Worm (Caenorhabditis elegans) whole organism, young adult: ENCODE measurements around the gene str-136.

Source experiments
- F23B12.7 ChIP-seq: sonication (generic microtip); optimal IDR thresholded peaks from 2 replicates; lab custom pipeline; 2017; ENCODE audit warnings: missing genetic modification characterization, mild to moderate bottlenecking, missing compliant biosample characterization, antibody characterized with exemption, moderate library complexity; ENCODE audit not compliant: insufficient read depth
- F39B2.1 ChIP-seq: fragments of 200-800 bp; sonication (Bioruptor generic); IDR thresholded peaks from 2 replicates; pipeline ENCODE4 v1.3.6; 2022; ENCODE audit warnings: missing genetic modification reagents, missing genetic modification characterization, missing compliant biosample characterization
- dox-1 ChIP-seq: fragments of 200-800 bp; sonication (Bioruptor generic); IDR thresholded peaks from 2 replicates; pipeline ENCODE4 v1.3.6; 2022; ENCODE audit warnings: missing genetic modification reagents, missing genetic modification characterization, missing compliant biosample characterization
- madf-10 ChIP-seq: sonication (generic microtip); optimal IDR thresholded peaks from 2 replicates; lab custom pipeline; 2016; ENCODE audit warnings: mild to moderate bottlenecking, missing genetic modification characterization, missing compliant biosample characterization
- nhr-27 ChIP-seq: fragments of 200-800 bp; sonication (Bioruptor generic); optimal IDR thresholded peaks from 2 replicates; lab custom pipeline; 2018; ENCODE audit warnings: mild to moderate bottlenecking, missing genetic modification characterization, moderate library complexity, missing compliant biosample characterization

DNA sequence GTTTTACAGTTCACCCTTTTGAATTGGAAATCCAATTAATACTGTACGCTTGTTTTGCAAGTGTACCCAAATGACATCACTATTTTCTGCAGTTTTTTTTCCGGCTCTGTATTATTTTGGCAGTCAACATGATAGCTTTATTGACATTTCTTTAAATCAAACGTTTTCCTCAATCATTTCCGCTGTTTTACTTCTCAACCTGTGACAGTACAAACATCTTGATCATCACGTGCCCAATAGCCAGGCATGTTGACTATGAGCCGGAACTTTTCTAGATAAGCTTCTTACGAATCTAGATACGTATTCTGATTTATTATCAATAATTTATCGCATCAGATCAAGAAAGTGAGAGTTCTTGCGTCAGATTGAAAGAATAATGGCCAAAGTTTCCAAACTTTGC, 8.9 kb downstream of the str-136 start:
- TF ChIP-seq F39B2.1 (no peak), nhr-27 (tag; lab: Kevin White, UChicago) (no peak), F23B12.7 (tag; lab: Kevin White, UChicago) (no peak), madf-10 (tag; lab: Kevin White, UChicago) (no peak), dox-1 (GFP tag; lab: Robert Waterston, UW) (no peak)
